Fruit fly (Drosophila melanogaster) whole organism, embryonic: Measurements from ENCODE around the gene Argk1.

Experiments
- Antp ChIP-seq: fragments of 200-800 bp; sonication (Bioruptor generic); optimal IDR thresholded peaks from 3 replicates; lab custom pipeline; 2016; ENCODE audit warnings: missing biosample characterization, missing genetic modification characterization
- Atf-2 ChIP-seq: fragments of 200-800 bp; sonication (Bioruptor generic); optimal IDR thresholded peaks from 2 replicates; lab custom pipeline; 2016; ENCODE audit warnings: missing biosample characterization, missing genetic modification characterization
- C15 ChIP-seq: fragments of 200-800 bp; sonication (Bioruptor generic); IDR thresholded peaks from 3 replicates; pipeline ENCODE4 v1.3.6; 2022; ENCODE audit warnings: missing biosample characterization, missing genetic modification characterization
- CG10462 ChIP-seq: fragments of 200-800 bp; sonication (Bioruptor generic); optimal IDR thresholded peaks from 2 replicates; lab custom pipeline; 2016; ENCODE audit warnings: missing biosample characterization, missing genetic modification characterization
- CG10979 ChIP-seq: fragments of 200-800 bp; sonication (Bioruptor generic); optimal IDR thresholded peaks from 2 replicates; lab custom pipeline; 2018; ENCODE audit warnings: missing biosample characterization, mild to moderate bottlenecking, missing genetic modification characterization, moderate library complexity
- CG12659 ChIP-seq: fragments of 200-800 bp; sonication (Bioruptor generic); optimal IDR thresholded peaks from 3 replicates; lab custom pipeline; 2017; ENCODE audit warnings: mild to moderate bottlenecking, missing biosample characterization, missing genetic modification reagents, missing genetic modification characterization
- CG15601 ChIP-seq: fragments of 200-800 bp; sonication (Bioruptor generic); optimal IDR thresholded peaks from 3 replicates; lab custom pipeline; 2019; ENCODE audit warnings: missing biosample characterization, mild to moderate bottlenecking, missing genetic modification characterization, moderate library complexity
- CG1603 ChIP-seq: fragments of 200-800 bp; sonication (Bioruptor generic); optimal IDR thresholded peaks from 2 replicates; lab custom pipeline; 2019; ENCODE audit warnings: missing biosample characterization, mild to moderate bottlenecking, missing genetic modification characterization, moderate library complexity
- CG1647 ChIP-seq: fragments of 200-800 bp; sonication (Bioruptor generic); optimal IDR thresholded peaks from 3 replicates; lab custom pipeline; 2016; ENCODE audit warnings: missing biosample characterization, missing genetic modification characterization
- CG16779 ChIP-seq: fragments of 200-800 bp; sonication (Bioruptor generic); IDR thresholded peaks from 2 replicates; pipeline ENCODE4 v1.3.6; 2022; ENCODE audit warnings: missing biosample characterization, missing genetic modification characterization
- CG17385 ChIP-seq: fragments of 200-800 bp; sonication (Bioruptor generic); optimal IDR thresholded peaks from 3 replicates; lab custom pipeline; 2018; ENCODE audit warnings: missing biosample characterization, mild to moderate bottlenecking, missing genetic modification characterization
- CG32772 ChIP-seq: fragments of 200-800 bp; sonication (Bioruptor generic); IDR thresholded peaks from 2 replicates; pipeline ENCODE4 v1.3.6; 2022; ENCODE audit warnings: missing biosample characterization, missing genetic modification characterization
- CG4617 ChIP-seq: fragments of 200-800 bp; sonication (Bioruptor generic); optimal IDR thresholded peaks from 3 replicates; lab custom pipeline; 2016; ENCODE audit warnings: missing biosample characterization, missing genetic modification characterization, borderline replicate concordance
- CG5953 ChIP-seq: fragments of 200-800 bp; sonication (Bioruptor generic); IDR thresholded peaks from 2 replicates; pipeline ENCODE4 v1.3.6; 2022; ENCODE audit warnings: missing biosample characterization, missing genetic modification characterization
- CG6765 ChIP-seq: fragments of 200-800 bp; sonication (Bioruptor generic); optimal IDR thresholded peaks from 3 replicates; lab custom pipeline; 2017; ENCODE audit warnings: missing biosample characterization, mild to moderate bottlenecking, missing genetic modification characterization
- CG7786 ChIP-seq: fragments of 200-800 bp; sonication (Bioruptor generic); optimal IDR thresholded peaks from 2 replicates; lab custom pipeline; 2016; ENCODE audit warnings: missing biosample characterization, missing genetic modification characterization
- CG9437 ChIP-seq: fragments of 200-800 bp; sonication (Bioruptor generic); optimal IDR thresholded peaks from 2 replicates; lab custom pipeline; 2018; ENCODE audit warnings: missing biosample characterization, mild to moderate bottlenecking, missing genetic modification characterization
- CG9817 ChIP-seq: fragments of 200-800 bp; sonication (Bioruptor generic); optimal IDR thresholded peaks from 2 replicates; lab custom pipeline; 2018; ENCODE audit warnings: missing biosample characterization, mild to moderate bottlenecking, missing genetic modification characterization, moderate library complexity
- CG9876 ChIP-seq: fragments of 200-800 bp; sonication (Bioruptor generic); optimal IDR thresholded peaks from 2 replicates; lab custom pipeline; 2016; ENCODE audit warnings: missing biosample characterization, missing genetic modification characterization
- CrebB ChIP-seq: fragments of 200-800 bp; sonication (Bioruptor generic); optimal IDR thresholded peaks from 3 replicates; lab custom pipeline; 2018; ENCODE audit warnings: missing biosample characterization, mild to moderate bottlenecking, missing genetic modification characterization
- D19A ChIP-seq: fragments of 200-800 bp; optimal IDR thresholded peaks from 3 replicates; lab custom pipeline; 2019; ENCODE audit warnings: missing biosample characterization, mild to moderate bottlenecking, missing genetic modification characterization, moderate library complexity
- Deaf1 ChIP-seq: fragments of 200-800 bp; optimal IDR thresholded peaks from 3 replicates; lab custom pipeline; 2019; ENCODE audit warnings: missing biosample characterization, mild to moderate bottlenecking, missing genetic modification characterization, moderate library complexity
- Dek ChIP-seq: fragments of 200-800 bp; sonication (Bioruptor generic); optimal IDR thresholded peaks from 3 replicates; lab custom pipeline; 2019; ENCODE audit warnings: missing biosample characterization, mild to moderate bottlenecking, missing genetic modification characterization, moderate library complexity
- Dip3 ChIP-seq: fragments of 200-800 bp; sonication (Bioruptor generic); optimal IDR thresholded peaks from 3 replicates; lab custom pipeline; 2016; ENCODE audit warnings: missing biosample characterization, missing genetic modification characterization
- E2f1 ChIP-seq: fragments of 200-800 bp; sonication (Bioruptor generic); IDR thresholded peaks from 2 replicates; pipeline ENCODE4 v1.3.6; 2022; ENCODE audit warnings: missing biosample characterization, missing genetic modification characterization
- Fer1 ChIP-seq: fragments of 200-800 bp; sonication (Bioruptor generic); optimal IDR thresholded peaks from 2 replicates; lab custom pipeline; 2017; ENCODE audit warnings: missing biosample characterization, mild to moderate bottlenecking, missing genetic modification characterization
- Fer3 ChIP-seq: fragments of 200-800 bp; sonication (Bioruptor generic); optimal IDR thresholded peaks from 2 replicates; lab custom pipeline; 2018; ENCODE audit warnings: missing biosample characterization, mild to moderate bottlenecking, missing genetic modification characterization, moderate library complexity
- Gsc ChIP-seq: fragments of 200-800 bp; sonication (Bioruptor generic); IDR thresholded peaks from 2 replicates; pipeline ENCODE4 v1.3.6; 2022; ENCODE audit warnings: missing biosample characterization, missing genetic modification characterization
- Hmx ChIP-seq: fragments of 200-800 bp; sonication (Bioruptor generic); optimal IDR thresholded peaks from 2 replicates; lab custom pipeline; 2016; ENCODE audit warnings: missing biosample characterization, missing genetic modification characterization
- MBD-R2 ChIP-seq: fragments of 200-800 bp; sonication (Bioruptor generic); IDR thresholded peaks from 2 replicates; pipeline ENCODE4 v1.3.6; 2022; ENCODE audit warnings: missing biosample characterization, missing genetic modification characterization
- Nf-YB ChIP-seq: fragments of 200-800 bp; sonication (Bioruptor generic); optimal IDR thresholded peaks from 3 replicates; lab custom pipeline; 2019; ENCODE audit warnings: missing biosample characterization, mild to moderate bottlenecking, missing genetic modification characterization, moderate library complexity
- Nf-YC ChIP-seq: fragments of 200-800 bp; optimal IDR thresholded peaks from 3 replicates; lab custom pipeline; 2019; ENCODE audit warnings: missing biosample characterization, mild to moderate bottlenecking, missing genetic modification characterization, moderate library complexity
- PHDP ChIP-seq: fragments of 200-800 bp; sonication (Bioruptor generic); optimal IDR thresholded peaks from 3 replicates; lab custom pipeline; 2018; ENCODE audit warnings: missing biosample characterization, mild to moderate bottlenecking, missing genetic modification characterization, moderate library complexity
- Poxn ChIP-seq: fragments of 200-800 bp; sonication (Bioruptor generic); IDR thresholded peaks from 2 replicates; pipeline ENCODE4 v1.3.6; 2022; ENCODE audit warnings: missing biosample characterization, missing genetic modification characterization
- ara ChIP-seq: fragments of 200-800 bp; sonication (Bioruptor generic); IDR thresholded peaks from 2 replicates; pipeline ENCODE4 v1.3.6; 2022; ENCODE audit warnings: missing biosample characterization, missing genetic modification characterization
- crol ChIP-seq: fragments of 200-800 bp; sonication (Bioruptor generic); IDR thresholded peaks from 2 replicates; pipeline ENCODE4 v1.3.6; 2022; ENCODE audit warnings: missing biosample characterization, missing genetic modification characterization
- disco-r ChIP-seq: fragments of 200-800 bp; sonication (Bioruptor generic); optimal IDR thresholded peaks from 2 replicates; lab custom pipeline; 2016; ENCODE audit warnings: missing biosample characterization, missing genetic modification characterization
- dmrt99B ChIP-seq: fragments of 200-800 bp; sonication (Bioruptor generic); optimal IDR thresholded peaks from 2 replicates; lab custom pipeline; 2018; ENCODE audit warnings: missing biosample characterization, mild to moderate bottlenecking, missing genetic modification characterization, moderate library complexity
- fd64A ChIP-seq: fragments of 200-800 bp; sonication (Bioruptor generic); optimal IDR thresholded peaks from 3 replicates; lab custom pipeline; 2018; ENCODE audit warnings: missing biosample characterization, mild to moderate bottlenecking, missing genetic modification characterization
- gem ChIP-seq: fragments of 200-800 bp; sonication (Bioruptor generic); optimal IDR thresholded peaks from 2 replicates; lab custom pipeline; 2019; ENCODE audit warnings: missing biosample characterization, mild to moderate bottlenecking, missing genetic modification characterization, moderate library complexity
- lilli ChIP-seq: fragments of 200-800 bp; sonication (Bioruptor generic); optimal IDR thresholded peaks from 3 replicates; lab custom pipeline; 2016; ENCODE audit warnings: missing biosample characterization, missing genetic modification characterization
- org-1 ChIP-seq: fragments of 200-800 bp; sonication (Bioruptor generic); optimal IDR thresholded peaks from 2 replicates; lab custom pipeline; 2017; ENCODE audit warnings: missing biosample characterization, missing genetic modification characterization
- pnt ChIP-seq: fragments of 200-800 bp; sonication (Bioruptor generic); optimal IDR thresholded peaks from 3 replicates; lab custom pipeline; 2016; ENCODE audit warnings: missing biosample characterization, missing genetic modification characterization
- psq ChIP-seq: fragments of 200-800 bp; sonication (Bioruptor generic); optimal IDR thresholded peaks from 2 replicates; lab custom pipeline; 2017; ENCODE audit warnings: missing biosample characterization, missing genetic modification characterization
- pum ChIP-seq: fragments of 200-800 bp; sonication (Bioruptor generic); optimal IDR thresholded peaks from 2 replicates; lab custom pipeline; 2016; ENCODE audit warnings: missing biosample characterization, missing genetic modification characterization
- ro ChIP-seq: fragments of 200-800 bp; sonication (Bioruptor generic); IDR thresholded peaks from 2 replicates; pipeline ENCODE4 v1.3.6; 2022; ENCODE audit warnings: missing biosample characterization, missing genetic modification characterization
- sd ChIP-seq: fragments of 200-800 bp; sonication (Bioruptor generic); optimal IDR thresholded peaks from 3 replicates; lab custom pipeline; 2018; ENCODE audit warnings: missing biosample characterization, mild to moderate bottlenecking, missing genetic modification characterization, moderate library complexity
- seq ChIP-seq: fragments of 200-800 bp; sonication (Bioruptor generic); IDR thresholded peaks from 2 replicates; pipeline ENCODE4 v1.3.6; 2022; ENCODE audit warnings: missing biosample characterization, missing genetic modification characterization
- tgo ChIP-seq: fragments of 200-800 bp; sonication (Bioruptor generic); IDR thresholded peaks from 3 replicates; pipeline ENCODE4 v1.3.6; 2022; ENCODE audit warnings: missing biosample characterization, missing genetic modification characterization
- tna ChIP-seq: fragments of 200-800 bp; sonication (Bioruptor generic); IDR thresholded peaks from 2 replicates; pipeline ENCODE4 v1.3.6; 2022; ENCODE audit warnings: missing biosample characterization, missing genetic modification characterization; ENCODE audit not compliant: partially characterized antibody
- zen2 ChIP-seq: fragments of 200-800 bp; sonication (Bioruptor generic); IDR thresholded peaks from 3 replicates; pipeline ENCODE4 v1.3.6; 2022; ENCODE audit warnings: missing biosample characterization, missing genetic modification characterization; ENCODE audit not compliant: partially characterized antibody

Gene Argk1

dm6 chr3L:9065997-9066441 is at the start of gene Argk1 (continued):
- no peak for TF ChIP-seq Atf-2 (GFP tag; lab: Kevin White, UChicago)
- peak; percentile 13 for TF ChIP-seq Fer3 (tag; lab: Kevin White, UChicago)
- TF ChIP-seq ro (GFP tag; lab: Robert Waterston, UW), result no peak
- peak; percentile 66 for TF ChIP-seq lilli
- TF ChIP-seq Deaf1 (tag; lab: Kevin White, UChicago), result peak; percentile 68
- TF ChIP-seq CG7786 (GFP tag; lab: Kevin White, UChicago), result peak; percentile 35
- TF ChIP-seq CG9817 (tag; lab: Kevin White, UChicago), result peak; percentile 40
- no peak for TF ChIP-seq Poxn (GFP tag; lab: Robert Waterston, UW)
- peak; percentile 77 for TF ChIP-seq gem (tag; lab: Kevin White, UChicago)
- TF ChIP-seq zen2 (GFP tag; lab: Robert Waterston, UW), result 0 out of 3 replicates have a peak, but pooled peaks have one; percentile 11
- TF ChIP-seq CG15601 (tag; lab: Kevin White, UChicago), result no peak
- peak; percentile 51; the same call in 2 of the 3 replicates for TF ChIP-seq tgo (GFP tag; lab: Robert Waterston, UW)

dm6 chr3L:9114404-9114803 is 48.6 kb upstream of the Argk1 start:
- TF ChIP-seq CG10979 (tag; lab: Kevin White, UChicago) (no peak), seq (GFP tag; lab: Robert Waterston, UW) (no peak), pnt (GFP tag; lab: Kevin White, UChicago) (no peak), Fer1 (no peak), CG1603 (tag; lab: Kevin White, UChicago) (no peak), CG9437 (GFP tag; lab: Kevin White, UChicago) (no peak), CG9876 (GFP tag; lab: Kevin White, UChicago) (no peak), CG5953 (GFP tag; lab: Robert Waterston, UW) (no peak), CrebB (no peak), CG4617 (GFP tag; lab: Kevin White, UChicago) (no peak), PHDP (tag; lab: Kevin White, UChicago) (no peak), CG16779 (GFP tag; lab: Robert Waterston, UW) (no peak), dmrt99B (tag; lab: Kevin White, UChicago) (no peak), sd (peak; percentile 60), CG1647 (GFP tag; lab: Kevin White, UChicago) (no peak), Gsc (GFP tag; lab: Robert Waterston, UW) (no peak), org-1 (GFP tag; lab: Kevin White, UChicago) (no peak), disco-r (GFP tag; lab: Kevin White, UChicago) (no peak), psq (GFP tag; lab: Kevin White, UChicago) (no peak), CG6765 (no peak), Nf-YB (GFP tag; lab: Kevin White, UChicago) (peak; percentile 40), pum (GFP tag; lab: Kevin White, UChicago) (no peak), crol (GFP tag; lab: Robert Waterston, UW) (peak; percentile 87), CG12659 (no peak), MBD-R2 (GFP tag; lab: Robert Waterston, UW) (no peak), C15 (GFP tag; lab: Robert Waterston, UW) (no peak), Antp (GFP tag; lab: Kevin White, UChicago) (no peak), CG10462 (no peak), CG17385 (GFP tag; lab: Kevin White, UChicago) (no peak), CG32772 (GFP tag; lab: Robert Waterston, UW) (no peak), Dek (no peak), Hmx (GFP tag; lab: Kevin White, UChicago) (no peak), fd64A (GFP tag; lab: Kevin White, UChicago) (no peak), tna (GFP tag; lab: Robert Waterston, UW) (no peak), D19A (tag; lab: Kevin White, UChicago) (no peak), ara (no peak), Dip3 (GFP tag; lab: Kevin White, UChicago) (no peak), Nf-YC (tag; lab: Kevin White, UChicago) (peak; percentile 37), E2f1 (GFP tag; lab: Robert Waterston, UW) (no peak)
